Fruit fly (Drosophila melanogaster) whole organism, wandering third instar larva: ENCODE measurements around the gene aus.

Experiments
- Dif ChIP-seq: fragments of 200-275, 200-300 bp; sonication (Bioruptor generic); optimal IDR thresholded peaks from 2 replicates; lab custom pipeline; 2018; ENCODE audit warnings: missing biosample characterization, missing genetic modification characterization; ENCODE audit not compliant: partially characterized antibody
- Rel ChIP-seq, 2 experiments: fragments of 200-800 bp; sonication (Bioruptor generic) in 1 of 2; optimal IDR thresholded peaks; 2 replicates in 1 of 2; 3 replicates in 1 of 2; lab custom pipeline; 2016 to 2019; ENCODE audit warnings: mild to moderate bottlenecking in 2 of 2, missing biosample characterization in 2 of 2, missing genetic modification characterization in 2 of 2, moderate library complexity in 1 of 2
- Sp1 ChIP-seq: fragments of 200-800 bp; sonication (Bioruptor generic); optimal IDR thresholded peaks from 3 replicates; lab custom pipeline; 2019; ENCODE audit warnings: missing biosample characterization, mild to moderate bottlenecking, missing genetic modification characterization, moderate library complexity

DNA sequence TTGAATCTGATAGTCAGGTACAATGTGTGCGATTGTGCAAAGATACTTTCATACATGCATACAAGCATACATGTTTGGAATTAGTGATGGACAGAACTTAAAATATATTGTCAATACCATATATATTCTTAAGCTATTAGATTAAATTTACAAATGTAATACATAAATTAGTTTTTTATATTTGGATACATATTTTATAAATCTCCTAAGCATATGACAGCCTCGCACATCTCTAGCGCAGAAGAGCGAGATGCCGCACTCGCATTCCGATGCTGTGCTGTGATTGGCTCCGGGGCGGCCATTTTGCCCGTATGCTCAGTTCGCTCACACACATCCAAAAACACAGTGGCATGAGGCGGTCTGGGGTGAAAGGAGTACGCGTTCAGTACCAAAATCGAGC lies 29.2 kb upstream of the aus start, which contains the start of gene tin:
- TF ChIP-seq Dif (GFP tag; lab: Kevin White, UChicago) (no peak), Rel (GFP tag; optimal IDR thresholded peaks at IDR 0.05; lab: Kevin White, UChicago) (peak; percentile 90), Rel (tag; optimal IDR thresholded peaks at IDR 0.05; lab: Kevin White, UChicago) (peak; percentile 84), Sp1 (peak; percentile 98)
